Worm (Caenorhabditis elegans) whole organism, young adult: Measurements from ENCODE around the gene srxa-6.

Source experiments
- B0035.1 ChIP-seq: sonication (generic microtip); optimal IDR thresholded peaks from 2 replicates; lab custom pipeline; 2016; ENCODE audit warnings: missing genetic modification characterization, mild to moderate bottlenecking, missing compliant biosample characterization, missing genotype, missing genetic modification reagents
- C17E4.6 ChIP-seq: fragments of 200-800 bp; sonication (Bioruptor generic); IDR thresholded peaks from 2 replicates; pipeline ENCODE4 v1.3.6; 2022; ENCODE audit warnings: missing genetic modification reagents, missing genetic modification characterization, missing compliant biosample characterization
- F22D6.2 ChIP-seq: sonication (generic microtip); optimal IDR thresholded peaks from 2 replicates; lab custom pipeline; 2016; ENCODE audit warnings: mild to moderate bottlenecking, missing genetic modification characterization, missing compliant biosample characterization
- F33H1.4 ChIP-seq: fragments of 200-800 bp; sonication (Bioruptor generic); IDR thresholded peaks from 2 replicates; pipeline ENCODE4 v1.3.6; 2022; ENCODE audit warnings: missing genetic modification reagents, missing genetic modification characterization, missing compliant biosample characterization
- T26A5.8 ChIP-seq: sonication (generic microtip); optimal IDR thresholded peaks from 2 replicates; lab custom pipeline; 2016; ENCODE audit warnings: missing genetic modification characterization, missing compliant biosample characterization
- ZK185.1 ChIP-seq: sonication (generic microtip); optimal IDR thresholded peaks from 2 replicates; lab custom pipeline; 2016; ENCODE audit warnings: mild to moderate bottlenecking, missing genetic modification characterization, missing compliant biosample characterization; ENCODE audit not compliant: poor library complexity, severe bottlenecking
- ama-1 ChIP-seq, 3 experiments: fragments of 150-350 bp in 1 of 3; sonication (generic microtip) in 2 of 3; optimal IDR thresholded peaks; 2 replicates each; lab custom pipeline; 2014 to 2018; ENCODE audit warnings: missing biosample characterization in 2 of 3, missing genetic modification characterization in 2 of 3, missing genetic modification reagents in 2 of 3
- aptf-2 ChIP-seq: fragments of 200-800 bp; sonication (Bioruptor generic); conservative IDR thresholded peaks from 2 replicates; pipeline ENCODE4 v1.3.6; 2022; ENCODE audit warnings: missing genetic modification reagents, missing genetic modification characterization, missing compliant biosample characterization
- atf-7 ChIP-seq: sonication (generic microtip); optimal IDR thresholded peaks from 2 replicates; lab custom pipeline; 2017; ENCODE audit warnings: mild to moderate bottlenecking, missing genetic modification characterization, missing compliant biosample characterization
- bed-1 ChIP-seq: fragments of 200-800 bp; sonication (Bioruptor generic); IDR thresholded peaks from 2 replicates; pipeline ENCODE4 v1.3.6; 2022; ENCODE audit warnings: missing genetic modification reagents, missing genetic modification characterization, missing compliant biosample characterization
- bed-2 ChIP-seq: fragments of 200-800 bp; sonication (Bioruptor generic); IDR thresholded peaks from 2 replicates; pipeline ENCODE4 v1.3.6; 2022; ENCODE audit warnings: missing genetic modification reagents, missing genetic modification characterization, missing compliant biosample characterization
- ccch-3 ChIP-seq: fragments of 200-800 bp; sonication (Bioruptor generic); optimal IDR thresholded peaks from 2 replicates; lab custom pipeline; 2018; ENCODE audit warnings: mild to moderate bottlenecking, missing genetic modification characterization, missing compliant biosample characterization
- cebp-2 ChIP-seq: fragments of 200-800 bp; sonication (Bioruptor generic); IDR thresholded peaks from 2 replicates; pipeline ENCODE4 v1.3.6; 2022; ENCODE audit warnings: missing genetic modification characterization, missing compliant biosample characterization
- ceh-27 ChIP-seq: fragments of 200-800 bp; sonication (Bioruptor generic); optimal IDR thresholded peaks from 2 replicates; lab custom pipeline; 2018; ENCODE audit warnings: mild to moderate bottlenecking, missing genetic modification characterization, moderate library complexity, missing compliant biosample characterization
- ceh-40 ChIP-seq: fragments of 200-800 bp; sonication (Bioruptor generic); IDR thresholded peaks from 2 replicates; pipeline ENCODE4 v1.3.6; 2022; ENCODE audit warnings: missing genetic modification characterization, missing compliant biosample characterization
- ceh-58 ChIP-seq: fragments of 200-800 bp; sonication (Bioruptor generic); IDR thresholded peaks from 2 replicates; pipeline ENCODE4 v1.3.6; 2022; ENCODE audit warnings: missing genetic modification characterization, missing compliant biosample characterization
- ceh-79 ChIP-seq: sonication (generic microtip); optimal IDR thresholded peaks from 2 replicates; lab custom pipeline; 2017; ENCODE audit warnings: mild to moderate bottlenecking, missing genetic modification characterization, missing compliant biosample characterization
- ceh-91 ChIP-seq: fragments of 200-800 bp; sonication (Bioruptor generic); IDR thresholded peaks from 2 replicates; pipeline ENCODE4 v1.3.6; 2022; ENCODE audit warnings: missing genetic modification reagents, missing genetic modification characterization, missing compliant biosample characterization
- dpff-1 ChIP-seq: sonication (generic microtip); optimal IDR thresholded peaks from 2 replicates; lab custom pipeline; 2017; ENCODE audit warnings: mild to moderate bottlenecking, missing genetic modification characterization, missing compliant biosample characterization
- egrh-3 ChIP-seq: fragments of 200-800 bp; sonication (Bioruptor generic); IDR thresholded peaks from 2 replicates; pipeline ENCODE4 v1.3.6; 2022; ENCODE audit warnings: missing genetic modification reagents, missing genetic modification characterization, missing compliant biosample characterization
- ekl-4 ChIP-seq: fragments of 200-800 bp; sonication (Bioruptor generic); IDR thresholded peaks from 2 replicates; pipeline ENCODE4 v1.3.6; 2022; ENCODE audit warnings: missing genetic modification reagents, missing genetic modification characterization, missing compliant biosample characterization
- him-1 ChIP-seq: sonication (generic microtip); optimal IDR thresholded peaks from 2 replicates; lab custom pipeline; 2016; ENCODE audit warnings: missing genotype, missing genetic modification reagents, missing genetic modification characterization, missing compliant biosample characterization
- hsf-1 ChIP-seq: fragments of 200-800 bp; sonication (Bioruptor generic); IDR thresholded peaks from 2 replicates; pipeline ENCODE4 v1.3.6; 2022; ENCODE audit warnings: missing genetic modification reagents, missing genetic modification characterization, missing compliant biosample characterization
- let-526 ChIP-seq: fragments of 200-800 bp; sonication (Bioruptor generic); IDR thresholded peaks from 2 replicates; pipeline ENCODE4 v1.3.6; 2022; ENCODE audit warnings: missing genetic modification reagents, missing genetic modification characterization, missing compliant biosample characterization
- let-607 ChIP-seq, 2 experiments: fragments of 200-800 bp in 1 of 2; sonication (Bioruptor generic) in 1 of 2; sonication (generic microtip) in 1 of 2; optimal IDR thresholded peaks; 2 replicates each; lab custom pipeline; 2016 to 2018; ENCODE audit warnings: mild to moderate bottlenecking in 2 of 2, missing compliant biosample characterization in 2 of 2, missing genetic modification characterization in 2 of 2, moderate library complexity in 2 of 2, missing genotype in 1 of 2
- lin-40 ChIP-seq: sonication (generic microtip); optimal IDR thresholded peaks from 2 replicates; lab custom pipeline; 2016; ENCODE audit warnings: missing genetic modification characterization, mild to moderate bottlenecking, missing compliant biosample characterization, missing genotype, missing genetic modification reagents
- lin-54 ChIP-seq: fragments of 200-800 bp; sonication (Bioruptor generic); optimal IDR thresholded peaks from 2 replicates; lab custom pipeline; 2018; ENCODE audit warnings: mild to moderate bottlenecking, missing genetic modification characterization, missing compliant biosample characterization
- lsy-27 ChIP-seq: sonication (generic microtip); optimal IDR thresholded peaks from 2 replicates; lab custom pipeline; 2017; ENCODE audit warnings: missing genetic modification characterization, mild to moderate bottlenecking, missing compliant biosample characterization, antibody characterized with exemption, missing genotype, borderline replicate concordance; ENCODE audit not compliant: insufficient read depth
- madf-3 ChIP-seq: fragments of 200-800 bp; sonication (Bioruptor generic); IDR thresholded peaks from 2 replicates; pipeline ENCODE4 v1.3.6; 2022; ENCODE audit warnings: missing genetic modification reagents, missing genetic modification characterization, missing compliant biosample characterization
- madf-6 ChIP-seq: fragments of 200-800 bp; sonication (Bioruptor generic); IDR thresholded peaks from 2 replicates; pipeline ENCODE4 v1.3.6; 2022; ENCODE audit warnings: missing genetic modification reagents, missing genetic modification characterization, missing compliant biosample characterization
- mcd-1 ChIP-seq: fragments of 200-800 bp; sonication (Bioruptor generic); IDR thresholded peaks from 2 replicates; pipeline ENCODE4 v1.3.6; 2022; ENCODE audit warnings: missing genetic modification reagents, missing genetic modification characterization, missing compliant biosample characterization
- mel-28 ChIP-seq: sonication (generic microtip); optimal IDR thresholded peaks from 2 replicates; lab custom pipeline; 2016; ENCODE audit warnings: borderline replicate concordance, mild to moderate bottlenecking, missing genetic modification characterization, missing compliant biosample characterization
- mes-4 ChIP-seq: sonication (generic microtip); optimal IDR thresholded peaks from 2 replicates; lab custom pipeline; 2016; ENCODE audit warnings: missing genotype, missing genetic modification characterization, missing compliant biosample characterization
- nhr-179 ChIP-seq: sonication (generic microtip); optimal IDR thresholded peaks from 2 replicates; lab custom pipeline; 2016; ENCODE audit warnings: mild to moderate bottlenecking, missing genetic modification characterization, missing compliant biosample characterization
- pha-4 ChIP-seq: fragments of 150-350 bp; sonication (generic microtip); optimal IDR thresholded peaks from 2 replicates; lab custom pipeline; 2014; ENCODE audit warnings: missing biosample characterization, missing genetic modification reagents, missing genetic modification characterization
- repo-1 ChIP-seq: sonication (generic microtip); optimal IDR thresholded peaks from 2 replicates; lab custom pipeline; 2017; ENCODE audit warnings: mild to moderate bottlenecking, missing genetic modification characterization, missing compliant biosample characterization
- rpc-1 ChIP-seq, 2 experiments: fragments of 150-350 bp in 1 of 2; sonication (generic microtip) in 1 of 2; optimal IDR thresholded peaks; 2 replicates each; lab custom pipeline; 2014 to 2018; ENCODE audit warnings: missing biosample characterization in 1 of 2, missing genetic modification characterization in 1 of 2, missing genetic modification reagents in 1 of 2, missing genotype in 1 of 2
- sdz-38 ChIP-seq: sonication (generic microtip); optimal IDR thresholded peaks from 2 replicates; lab custom pipeline; 2016; ENCODE audit warnings: missing genotype, missing genetic modification characterization, missing compliant biosample characterization
- sea-2 ChIP-seq: fragments of 200-800 bp; sonication (Bioruptor generic); IDR thresholded peaks from 2 replicates; pipeline ENCODE4 v1.3.6; 2022; ENCODE audit warnings: missing genetic modification characterization, missing compliant biosample characterization
- sptf-2 ChIP-seq: fragments of 200-800 bp; sonication (Bioruptor generic); optimal IDR thresholded peaks from 2 replicates; lab custom pipeline; 2018; ENCODE audit warnings: mild to moderate bottlenecking, missing genetic modification characterization, missing compliant biosample characterization
- tbp1 ChIP-seq: fragments of 200-800 bp; sonication (Bioruptor generic); optimal IDR thresholded peaks from 2 replicates; lab custom pipeline; 2018; ENCODE audit warnings: mild to moderate bottlenecking, missing genetic modification characterization, missing compliant biosample characterization
- tlf-1 ChIP-seq: fragments of 200-800 bp; sonication (Bioruptor generic); optimal IDR thresholded peaks from 2 replicates; lab custom pipeline; 2018; ENCODE audit warnings: mild to moderate bottlenecking, missing genetic modification characterization, missing compliant biosample characterization
- unc-130 ChIP-seq: sonication (generic microtip); optimal IDR thresholded peaks from 2 replicates; lab custom pipeline; 2016; ENCODE audit warnings: missing genetic modification reagents, missing genetic modification characterization, missing compliant biosample characterization
- zfh-2 ChIP-seq: fragments of 200-800 bp; sonication (Bioruptor generic); conservative IDR thresholded peaks from 2 replicates; pipeline ENCODE4 v1.3.6; 2022; ENCODE audit warnings: missing genetic modification reagents, missing genetic modification characterization, missing compliant biosample characterization
- zim-3 ChIP-seq: sonication (generic microtip); optimal IDR thresholded peaks from 2 replicates; lab custom pipeline; 2017; ENCODE audit warnings: mild to moderate bottlenecking, missing genetic modification characterization, moderate library complexity, missing compliant biosample characterization
- ztf-18 ChIP-seq: sonication (generic microtip); optimal IDR thresholded peaks from 2 replicates; lab custom pipeline; 2016; ENCODE audit warnings: missing genotype, mild to moderate bottlenecking, missing genetic modification characterization, missing compliant biosample characterization

The srxa-6 gene

DNA sequence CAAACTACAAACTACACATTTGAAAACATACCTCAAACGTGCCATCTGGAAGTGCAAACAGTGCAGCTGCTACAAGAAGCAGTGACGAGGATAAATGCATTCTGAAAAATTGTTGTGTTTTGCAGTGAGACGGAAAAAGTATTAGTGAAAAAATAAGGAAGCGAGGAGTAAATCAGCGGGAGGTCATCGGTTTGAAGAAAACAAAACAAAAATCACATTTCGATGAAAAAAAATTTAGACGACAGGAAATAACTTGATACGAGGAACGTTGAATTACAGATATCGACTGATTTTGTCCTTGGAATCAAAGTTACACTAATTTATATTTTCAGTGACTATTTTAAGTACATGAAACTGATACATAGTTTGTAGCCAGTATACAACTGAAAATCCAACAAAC, 43.2 kb upstream of the srxa-6 start, which contains the start of gene F53F8.4:
Gene F53F8.4 (minus strand): TSS at position 101 of the 400 bp plus-strand sequence.
- TF ChIP-seq lin-54 (GFP tag; lab: Kevin White, UChicago): no peak
- no peak for TF ChIP-seq madf-6 (GFP tag; lab: Robert Waterston, UW)
- TF ChIP-seq zfh-2 (GFP tag; lab: Robert Waterston, UW): no peak
- TF ChIP-seq ceh-58 (GFP tag; lab: Robert Waterston, UW): no peak
- no peak for TF ChIP-seq B0035.1 (tag; lab: Kevin White, UChicago)
- no peak for TF ChIP-seq let-526 (GFP tag; lab: Robert Waterston, UW)
- TF ChIP-seq mcd-1 (GFP tag; lab: Robert Waterston, UW): no peak
- no peak for TF ChIP-seq dpff-1 (tag; lab: Kevin White, UChicago)
- no peak for TF ChIP-seq ccch-3 (GFP tag; lab: Kevin White, UChicago)
- TF ChIP-seq ama-1 (optimal IDR thresholded peaks at IDR 0.05; lab: Kevin White, UChicago): no peak
- no peak for TF ChIP-seq ama-1 (GFP tag; optimal IDR thresholded peaks at IDR 0.05; lab: Kevin White, UChicago)
- TF ChIP-seq hsf-1 (GFP tag; lab: Robert Waterston, UW): no peak
- no peak for TF ChIP-seq ztf-18 (tag; lab: Kevin White, UChicago)
- no peak for TF ChIP-seq sea-2 (GFP tag; lab: Robert Waterston, UW)
- TF ChIP-seq mes-4 (tag; lab: Kevin White, UChicago): no peak
- TF ChIP-seq rpc-1 (optimal IDR thresholded peaks at IDR 0.05; lab: Kevin White, UChicago): no peak
- no peak for TF ChIP-seq rpc-1 (tag; optimal IDR thresholded peaks at IDR 0.05; lab: Kevin White, UChicago)
- no peak for TF ChIP-seq ZK185.1 (tag; lab: Kevin White, UChicago)
- no peak for TF ChIP-seq ceh-91 (GFP tag; lab: Robert Waterston, UW)

DNA sequence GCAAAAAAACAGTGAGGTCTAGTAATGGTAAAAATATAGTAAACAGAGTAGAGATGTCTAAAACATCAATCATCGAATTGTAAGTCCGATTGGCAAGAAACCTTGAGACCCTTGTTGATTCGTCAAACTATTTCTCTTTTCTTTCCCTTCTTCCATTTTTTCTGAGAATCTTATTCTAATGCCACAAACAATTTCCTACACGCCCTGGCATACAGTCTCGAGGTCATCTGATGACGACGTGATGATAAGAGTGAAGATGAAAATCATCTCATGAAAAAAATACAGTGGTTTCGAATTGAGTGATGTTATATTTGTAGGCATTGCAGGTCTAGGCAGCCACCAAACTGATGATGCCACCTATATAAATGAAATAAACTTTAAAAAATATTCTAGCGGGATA, 41.9 kb upstream of the srxa-6 start:
- TF ChIP-seq sea-2 (GFP tag; lab: Robert Waterston, UW): no peak
- no peak for TF ChIP-seq aptf-2 (GFP tag; lab: Robert Waterston, UW)
- TF ChIP-seq pha-4 (tag; lab: Kevin White, UChicago): no peak
- TF ChIP-seq lsy-27 (tag; lab: Kevin White, UChicago): no peak
- TF ChIP-seq egrh-3: no peak
- TF ChIP-seq ceh-40 (GFP tag; lab: Robert Waterston, UW): no peak
- TF ChIP-seq ama-1 (optimal IDR thresholded peaks at IDR 0.05; lab: Kevin White, UChicago): no peak
- no peak for TF ChIP-seq ama-1 (GFP tag; optimal IDR thresholded peaks at IDR 0.05; lab: Kevin White, UChicago)
- no peak for TF ChIP-seq T26A5.8 (tag; lab: Kevin White, UChicago)
- TF ChIP-seq atf-7 (tag; lab: Kevin White, UChicago): no peak
- TF ChIP-seq let-607 (tag; optimal IDR thresholded peaks at IDR 0.05; lab: Kevin White, UChicago): no peak
- TF ChIP-seq repo-1 (tag; lab: Kevin White, UChicago): no peak
- TF ChIP-seq F33H1.4 (GFP tag; lab: Robert Waterston, UW): no peak
- TF ChIP-seq ceh-79 (tag; lab: Kevin White, UChicago): no peak
- no peak for TF ChIP-seq tbp1 (GFP tag; lab: Kevin White, UChicago)
- TF ChIP-seq zim-3 (tag; lab: Kevin White, UChicago): no peak
- TF ChIP-seq F22D6.2 (tag; lab: Kevin White, UChicago): no peak
- no peak for TF ChIP-seq tlf-1 (GFP tag; lab: Kevin White, UChicago)
- no peak for TF ChIP-seq sdz-38 (tag; lab: Kevin White, UChicago)
- TF ChIP-seq madf-3 (GFP tag; lab: Robert Waterston, UW): no peak
- TF ChIP-seq unc-130: no peak

DNA sequence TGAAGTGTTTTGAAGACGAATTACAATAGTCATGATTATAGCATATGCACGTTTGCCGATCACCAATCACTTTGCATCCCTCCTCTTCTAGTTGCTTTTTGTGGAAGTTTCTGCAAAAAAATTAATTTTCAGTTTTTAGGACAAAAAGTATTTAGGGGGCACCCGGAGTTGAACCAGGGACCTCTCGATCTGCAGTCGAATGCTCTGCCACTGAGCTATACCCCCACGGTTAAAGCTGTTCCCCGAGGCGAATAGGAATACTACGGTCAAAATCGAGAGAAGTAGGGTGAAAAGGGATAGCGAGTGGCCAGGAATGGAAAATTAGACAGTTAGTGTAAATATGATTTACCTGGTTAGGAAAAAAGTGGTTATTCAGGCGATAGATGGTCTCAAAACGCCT, 40.8 kb upstream of the srxa-6 start:
- TF ChIP-seq ekl-4 (peak; percentile 56; the same call in 1 of the 2 replicates), lin-40 (tag; lab: Kevin White, UChicago) (peak; percentile 60), him-1 (peak; percentile 81), nhr-179 (tag; lab: Kevin White, UChicago) (peak; percentile 40), cebp-2 (no peak), ceh-27 (GFP tag; lab: Kevin White, UChicago) (peak; percentile 59), C17E4.6 (GFP tag; lab: Robert Waterston, UW) (no peak), mel-28 (tag; lab: Kevin White, UChicago) (no peak), rpc-1 (optimal IDR thresholded peaks at IDR 0.05; lab: Kevin White, UChicago) (peak; percentile 86), rpc-1 (tag; optimal IDR thresholded peaks at IDR 0.05; lab: Kevin White, UChicago) (peak; percentile 88), bed-2 (GFP tag; lab: Robert Waterston, UW) (no peak), dpff-1 (tag; lab: Kevin White, UChicago) (no peak), lin-54 (GFP tag; lab: Kevin White, UChicago) (peak; percentile 60), bed-1 (GFP tag; lab: Robert Waterston, UW) (no peak), sptf-2 (GFP tag; lab: Kevin White, UChicago) (peak; percentile 67)
